Worm (Caenorhabditis elegans): ENCODE data around the gene luc-7L3.

DNA sequence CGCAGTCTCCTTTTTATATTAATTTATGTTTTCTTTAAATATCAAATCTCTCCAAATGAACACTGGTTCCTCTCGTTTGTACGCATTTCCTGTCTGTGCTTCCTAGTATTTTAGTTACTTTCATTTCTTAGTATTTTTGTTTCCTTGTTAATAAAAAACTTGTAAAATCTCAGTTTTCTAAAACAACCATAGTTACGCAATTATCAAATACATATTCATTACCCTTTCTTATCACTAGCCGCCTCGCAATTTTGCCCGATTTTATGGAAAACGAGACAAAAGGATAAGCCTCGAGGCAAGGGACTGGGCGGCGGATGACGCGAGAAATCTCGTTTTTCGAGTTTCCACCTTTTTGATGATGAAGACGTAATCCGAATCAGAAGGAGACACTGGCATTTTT, 13.4 kb upstream of the luc-7L3 start, which contains the start of gene C50D2.1:
- TF ChIP-seq pag-3 (tag; optimal IDR thresholded peaks at IDR 0.05; ENCODE audit: borderline replicate concordance) (no peak), nhr-11 (tag; optimal IDR thresholded peaks at IDR 0.05) (no peak), nhr-232 (tag; optimal IDR thresholded peaks at IDR 0.05) (no peak), ama-1 (optimal IDR thresholded peaks at IDR 0.05) (no peak), gmeb-2 (tag; optimal IDR thresholded peaks at IDR 0.05) (no peak), hlh-13 (GFP tag; optimal IDR thresholded peaks at IDR 0.05) (no peak), tbx-2 (tag; optimal IDR thresholded peaks at IDR 0.05) (no peak), hlh-6 (tag; optimal IDR thresholded peaks at IDR 0.05) (no peak)

Data from whole organism, late embryonic.